Fruit fly (Drosophila melanogaster) whole organism, wandering third instar larva: Measurements from ENCODE around the gene CG14561.

Experiments used
- Abd-B ChIP-seq: fragments of >200 bp; optimal IDR thresholded peaks from 2 replicates; lab custom pipeline; 2017; ENCODE audit warnings: missing biosample characterization, missing genetic modification characterization
- CG9705 ChIP-seq: fragments of 200-800 bp; sonication (Bioruptor generic); optimal IDR thresholded peaks from 2 replicates; lab custom pipeline; 2018; ENCODE audit warnings: missing biosample characterization, mild to moderate bottlenecking, missing genetic modification characterization
- Dfd ChIP-seq: fragments of >200 bp; optimal IDR thresholded peaks from 2 replicates; lab custom pipeline; 2017; ENCODE audit warnings: missing biosample characterization, missing genetic modification characterization
- Dif ChIP-seq: fragments of 200-275, 200-300 bp; sonication (Bioruptor generic); optimal IDR thresholded peaks from 2 replicates; lab custom pipeline; 2018; ENCODE audit warnings: missing biosample characterization, missing genetic modification characterization; ENCODE audit not compliant: partially characterized antibody
- HLH106 ChIP-seq: fragments of 200-800 bp; optimal IDR thresholded peaks from 3 replicates; lab custom pipeline; 2019; ENCODE audit warnings: missing biosample characterization, mild to moderate bottlenecking, missing genetic modification characterization, moderate library complexity
- Hnf4 ChIP-seq: fragments of 200-800 bp; sonication (Bioruptor generic); optimal IDR thresholded peaks from 2 replicates; lab custom pipeline; 2016; ENCODE audit warnings: missing biosample characterization, mild to moderate bottlenecking, missing genetic modification characterization
- Hr78 ChIP-seq: fragments of >200 bp; optimal IDR thresholded peaks from 2 replicates; lab custom pipeline; 2017; ENCODE audit warnings: missing biosample characterization, missing genetic modification characterization
- Hr83 ChIP-seq: fragments of 200-300 bp; sonication (Bioruptor generic); optimal IDR thresholded peaks from 2 replicates; lab custom pipeline; 2016; ENCODE audit warnings: missing biosample characterization, mild to moderate bottlenecking, missing genetic modification characterization, moderate library complexity; ENCODE audit not compliant: poor library complexity, severe bottlenecking
- Jra ChIP-seq: sonication (Bioruptor generic); optimal IDR thresholded peaks from 2 replicates; lab custom pipeline; 2016; ENCODE audit warnings: missing biosample characterization, missing genetic modification characterization
- Mio ChIP-seq: sonication (Bioruptor generic); optimal IDR thresholded peaks from 2 replicates; lab custom pipeline; 2016; ENCODE audit warnings: missing biosample characterization, missing genetic modification characterization
- Myc ChIP-seq: fragments of >200 bp; optimal IDR thresholded peaks from 2 replicates; lab custom pipeline; 2017
- N ChIP-seq: fragments of >200 bp; optimal IDR thresholded peaks from 2 replicates; lab custom pipeline; 2018; ENCODE audit warnings: missing biosample characterization, missing external identifiers, missing genetic modification characterization
- OdsH ChIP-seq: fragments of 200-800 bp; sonication (Bioruptor generic); optimal IDR thresholded peaks from 2 replicates; lab custom pipeline; 2016; ENCODE audit warnings: missing biosample characterization, mild to moderate bottlenecking, missing genetic modification characterization
- Sp1 ChIP-seq: fragments of 200-800 bp; sonication (Bioruptor generic); optimal IDR thresholded peaks from 3 replicates; lab custom pipeline; 2019; ENCODE audit warnings: missing biosample characterization, mild to moderate bottlenecking, missing genetic modification characterization, moderate library complexity
- Vsx2 ChIP-seq: fragments of 200-300, 225-300 bp; sonication (Bioruptor generic); optimal IDR thresholded peaks from 2 replicates; lab custom pipeline; 2018; ENCODE audit warnings: missing biosample characterization, missing genetic modification characterization; ENCODE audit not compliant: partially characterized antibody
- brk ChIP-seq: fragments of 200-800 bp; sonication (Bioruptor generic); optimal IDR thresholded peaks from 2 replicates; lab custom pipeline; 2016; ENCODE audit warnings: missing biosample characterization, mild to moderate bottlenecking, missing genetic modification characterization
- dmrt93B ChIP-seq: fragments of 200-800 bp; sonication (Bioruptor generic); optimal IDR thresholded peaks from 2 replicates; lab custom pipeline; 2018; ENCODE audit warnings: missing biosample characterization, mild to moderate bottlenecking, missing genetic modification characterization
- dsf ChIP-seq: sonication (Bioruptor generic); optimal IDR thresholded peaks from 2 replicates; lab custom pipeline; 2016; ENCODE audit warnings: missing biosample characterization, missing genetic modification characterization, borderline replicate concordance
- ey ChIP-seq: fragments of 200-800 bp; sonication (Bioruptor generic); optimal IDR thresholded peaks from 2 replicates; lab custom pipeline; 2016; ENCODE audit warnings: missing biosample characterization, missing genetic modification characterization
- foxo ChIP-seq, 2 experiments: fragments of 200-800 bp; sonication (Bioruptor generic); optimal IDR thresholded peaks; 2 replicates in 1 of 2; 3 replicates in 1 of 2; lab custom pipeline; 2016 to 2017; ENCODE audit warnings: missing biosample characterization in 2 of 2, missing genetic modification characterization in 2 of 2
- fru ChIP-seq: fragments of 200-800 bp; sonication (Bioruptor generic); optimal IDR thresholded peaks from 3 replicates; lab custom pipeline; 2016; ENCODE audit warnings: missing biosample characterization, mild to moderate bottlenecking, missing genetic modification characterization
- h ChIP-seq: fragments of 200-800 bp; sonication (Bioruptor generic); optimal IDR thresholded peaks from 3 replicates; lab custom pipeline; 2016; ENCODE audit warnings: missing biosample characterization, mild to moderate bottlenecking, missing genetic modification characterization
- jim ChIP-seq: fragments of 175-275, 200-325 bp; sonication (Bioruptor generic); optimal IDR thresholded peaks from 2 replicates; lab custom pipeline; 2016; ENCODE audit warnings: missing biosample characterization, mild to moderate bottlenecking, missing genetic modification characterization
- lola ChIP-seq: fragments of >200 bp; optimal IDR thresholded peaks from 2 replicates; lab custom pipeline; 2017; ENCODE audit warnings: missing biosample characterization, missing genetic modification characterization
- pan ChIP-seq: fragments of >200 bp; optimal IDR thresholded peaks from 2 replicates; lab custom pipeline; 2017
- psq ChIP-seq: fragments of 200-800 bp; sonication (Bioruptor generic); optimal IDR thresholded peaks from 3 replicates; lab custom pipeline; 2017; ENCODE audit warnings: missing biosample characterization, mild to moderate bottlenecking, missing genetic modification characterization, moderate library complexity
- rgr ChIP-seq: fragments of 200-800 bp; sonication (Bioruptor generic); optimal IDR thresholded peaks from 3 replicates; lab custom pipeline; 2016; ENCODE audit warnings: missing biosample characterization, mild to moderate bottlenecking, missing genetic modification characterization
- sage ChIP-seq: fragments of 200-800 bp; sonication (Bioruptor generic); optimal IDR thresholded peaks from 2 replicates; lab custom pipeline; 2016; ENCODE audit warnings: missing biosample characterization, mild to moderate bottlenecking, missing genetic modification characterization
- sv ChIP-seq: fragments of 200-800 bp; sonication (Bioruptor generic); optimal IDR thresholded peaks from 3 replicates; lab custom pipeline; 2016; ENCODE audit warnings: missing biosample characterization, missing genetic modification characterization
- tai ChIP-seq: sonication (Bioruptor generic); optimal IDR thresholded peaks from 2 replicates; lab custom pipeline; 2016; ENCODE audit warnings: missing biosample characterization, missing genetic modification characterization
- usp ChIP-seq: fragments of >200 bp; optimal IDR thresholded peaks from 2 replicates; lab custom pipeline; 2017; ENCODE audit warnings: missing biosample characterization, missing genetic modification characterization
- woc ChIP-seq: sonication (Bioruptor generic); optimal IDR thresholded peaks from 2 replicates; lab custom pipeline; 2016; ENCODE audit warnings: missing biosample characterization, mild to moderate bottlenecking, missing genetic modification characterization

Gene CG14561

DNA sequence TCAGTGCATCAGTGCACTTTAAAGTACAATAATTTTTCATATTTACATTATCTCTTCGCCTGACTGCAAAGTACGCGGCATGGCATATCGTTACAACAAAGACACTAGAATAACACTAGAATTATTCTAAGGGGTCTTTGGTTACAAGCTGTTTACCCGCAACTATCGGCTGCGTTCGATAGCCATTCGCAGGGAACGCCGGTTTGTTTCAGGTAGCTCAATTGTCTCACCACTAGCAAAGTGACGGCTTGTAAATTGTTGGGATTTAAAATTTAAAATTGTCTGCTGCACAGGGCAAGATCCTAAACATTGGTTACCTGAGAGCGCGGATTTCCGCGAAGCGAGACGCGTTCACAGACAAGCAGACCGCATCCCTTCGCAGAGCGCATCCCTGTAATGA is at the start of gene CG14561:
Gene CG14561 (plus strand): TSS at position 214 of the 400 bp plus-strand sequence.
- TF ChIP-seq woc (GFP tag; lab: Kevin White, UChicago) (peak; percentile 32), Vsx2 (GFP tag; lab: Kevin White, UChicago) (no peak), Jra (GFP tag; lab: Kevin White, UChicago) (peak; percentile 18), sv (peak; percentile 25), Mio (GFP tag; lab: Kevin White, UChicago) (no peak), Hr83 (peak; percentile 58), sage (no peak), h (GFP tag; lab: Kevin White, UChicago) (peak; percentile 4), fru (peak; percentile 15)

DNA sequence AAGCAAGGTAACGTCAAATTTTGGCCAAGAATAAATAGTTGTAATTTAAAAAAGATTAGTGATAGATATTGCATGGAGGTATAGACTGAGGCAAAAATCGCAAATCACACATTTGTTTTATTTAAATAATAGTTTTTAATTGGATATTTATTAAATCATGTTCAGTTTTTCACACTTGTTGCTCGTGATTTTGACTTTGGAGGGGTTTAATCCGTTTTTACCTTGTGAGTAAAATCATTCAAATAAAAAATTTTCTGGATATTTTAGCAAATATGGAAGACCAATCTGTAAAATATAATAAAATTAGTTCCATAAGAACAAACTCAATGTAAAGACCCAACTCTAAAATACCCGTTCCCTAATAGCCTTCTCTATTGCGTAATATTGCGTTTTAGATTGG is 37.5 kb upstream of the CG14561 start, which contains the start of gene CG7140:
Gene CG7140 (minus strand): TSS at position 101 of the 400 bp plus-strand sequence.
- TF ChIP-seq Jra (GFP tag; lab: Kevin White, UChicago) (no peak), Hnf4 (GFP tag; lab: Kevin White, UChicago) (no peak), woc (GFP tag; lab: Kevin White, UChicago) (no peak), brk (GFP tag; lab: Kevin White, UChicago) (no peak), jim (GFP tag; lab: Kevin White, UChicago) (no peak), tai (GFP tag; lab: Kevin White, UChicago) (no peak), fru (no peak), sv (no peak), Dif (GFP tag; lab: Kevin White, UChicago) (no peak), Myc (lab: Kevin White, UChicago) (no peak), Mio (GFP tag; lab: Kevin White, UChicago) (no peak), h (GFP tag; lab: Kevin White, UChicago) (no peak), N (GFP tag; lab: Kevin White, UChicago) (no peak), dsf (GFP tag; lab: Kevin White, UChicago) (no peak), pan (no peak), psq (no peak), foxo (GFP tag; optimal IDR thresholded peaks at IDR 0.05; lab: Kevin White, UChicago) (no peak), dmrt93B (GFP tag; lab: Kevin White, UChicago) (no peak), CG9705 (GFP tag; lab: Kevin White, UChicago) (no peak), Hr83 (no peak)

DNA sequence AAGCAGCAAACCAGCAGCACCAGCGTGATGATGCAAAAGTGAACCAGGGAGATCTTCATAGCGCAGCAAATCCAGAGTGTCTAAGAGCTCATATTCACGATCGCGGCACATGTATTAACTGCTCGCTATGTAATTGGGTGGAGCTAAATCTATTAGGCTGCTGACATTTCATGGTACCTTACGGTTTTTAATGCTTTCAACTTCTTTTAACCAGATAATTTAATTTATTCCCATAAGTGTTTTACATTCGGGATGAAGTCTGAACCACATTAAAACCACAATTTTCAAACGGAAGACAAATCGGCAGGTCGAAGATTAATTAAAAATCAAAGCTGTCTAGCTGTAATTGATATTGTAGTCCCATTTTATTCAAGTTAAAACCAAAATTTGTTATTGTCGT is 36.0 kb upstream of the CG14561 start, which contains the start of gene CG43392:
Gene CG43392 (minus strand): TSS at position 101 of the 400 bp plus-strand sequence.
- TF ChIP-seq Mio (GFP tag; lab: Kevin White, UChicago) (no peak), dmrt93B (GFP tag; lab: Kevin White, UChicago) (no peak), ey (GFP tag; lab: Kevin White, UChicago) (no peak), OdsH (GFP tag; lab: Kevin White, UChicago) (no peak), Abd-B (GFP tag; lab: Kevin White, UChicago) (no peak), CG9705 (GFP tag; lab: Kevin White, UChicago) (no peak), jim (GFP tag; lab: Kevin White, UChicago) (no peak), tai (GFP tag; lab: Kevin White, UChicago) (no peak), rgr (GFP tag; lab: Kevin White, UChicago) (no peak), Hr78 (no peak), N (GFP tag; lab: Kevin White, UChicago) (no peak), Dfd (GFP tag; lab: Kevin White, UChicago) (no peak), lola (GFP tag; lab: Kevin White, UChicago) (no peak), fru (no peak), sv (no peak)

DNA sequence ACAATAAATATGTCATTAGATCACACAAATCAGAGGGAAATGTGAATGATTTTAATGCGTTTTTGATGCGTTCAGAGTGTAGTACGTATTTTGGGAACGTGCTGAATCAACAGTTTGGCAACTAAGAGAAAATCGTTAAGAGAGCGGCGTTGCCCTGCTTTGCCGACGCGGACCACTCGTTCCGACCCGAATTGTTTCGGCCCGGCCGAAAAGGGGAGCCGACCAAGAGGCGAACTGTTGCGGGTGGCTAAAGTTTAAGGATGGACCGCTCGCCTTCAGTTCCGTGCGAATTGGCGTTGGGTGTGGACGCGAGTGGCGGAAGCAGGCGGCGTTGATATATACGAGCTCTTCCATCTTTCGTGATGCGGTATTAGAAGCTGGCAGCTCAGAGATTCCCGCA is 31.0 kb upstream of the CG14561 start, which contains the start of gene Oct-TyrR:
Gene Oct-TyrR (plus strand): TSS at position 287 of the 400 bp plus-strand sequence.
- no peak for TF ChIP-seq ey (GFP tag; lab: Kevin White, UChicago)
- TF ChIP-seq, all 38 proteins: peak for 0

DNA sequence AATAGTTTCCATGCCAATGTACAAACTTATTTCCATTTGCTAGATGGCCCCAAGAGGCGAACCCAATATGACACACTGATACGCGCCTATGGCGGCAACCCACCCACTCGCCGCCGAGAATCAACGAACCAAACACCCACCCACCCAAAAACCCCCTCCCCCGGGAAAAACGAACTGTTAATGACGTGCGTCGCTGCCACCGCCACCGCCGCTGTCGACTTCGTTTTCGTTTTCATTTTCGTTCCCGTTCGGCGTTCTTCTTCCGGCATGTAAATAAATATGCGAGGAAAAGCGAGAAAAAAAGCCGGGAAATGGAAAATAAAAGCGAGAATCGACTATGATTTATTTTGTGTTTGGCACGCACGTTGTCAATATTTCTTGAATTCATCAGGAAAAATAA is 14.6 kb upstream of the CG14561 start:
- TF ChIP-seq HLH106 (tag; lab: Kevin White, UChicago): no peak

DNA sequence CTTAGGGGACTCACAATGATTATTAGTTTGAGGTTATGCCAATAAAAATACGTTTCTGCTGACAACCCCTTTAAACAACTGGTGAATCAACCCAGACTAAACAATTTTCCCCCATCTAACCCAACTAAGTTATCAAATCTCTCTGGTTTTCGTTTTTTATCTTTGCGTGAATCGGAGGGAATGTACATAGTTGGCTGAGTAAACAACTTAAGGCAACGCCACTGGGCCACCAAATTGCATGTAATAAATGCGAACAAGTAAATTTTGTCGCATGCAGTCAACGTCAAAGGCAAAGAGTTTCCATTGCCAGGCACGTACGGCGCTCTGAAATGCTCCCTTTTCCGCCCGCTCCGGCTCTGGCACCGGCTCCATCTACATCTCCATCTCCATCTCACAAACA is 12.4 kb upstream of the CG14561 start:
- TF ChIP-seq Jra (GFP tag; lab: Kevin White, UChicago): no peak
- no peak for TF ChIP-seq Mio (GFP tag; lab: Kevin White, UChicago)
- no peak for TF ChIP-seq usp (GFP tag; lab: Kevin White, UChicago)
- TF ChIP-seq lola (GFP tag; lab: Kevin White, UChicago): no peak
- no peak for TF ChIP-seq Hnf4 (GFP tag; lab: Kevin White, UChicago)
- no peak for TF ChIP-seq Sp1
- TF ChIP-seq Hr83: no peak
- TF ChIP-seq pan: no peak
- TF ChIP-seq Vsx2 (GFP tag; lab: Kevin White, UChicago): no peak
- TF ChIP-seq h (GFP tag; lab: Kevin White, UChicago): no peak
- no peak for TF ChIP-seq dmrt93B (GFP tag; lab: Kevin White, UChicago)
- TF ChIP-seq woc (GFP tag; lab: Kevin White, UChicago): no peak
- TF ChIP-seq Abd-B (GFP tag; lab: Kevin White, UChicago): no peak
- TF ChIP-seq tai (GFP tag; lab: Kevin White, UChicago): no peak
- TF ChIP-seq rgr (GFP tag; lab: Kevin White, UChicago): no peak
- no peak for TF ChIP-seq fru
- TF ChIP-seq jim (GFP tag; lab: Kevin White, UChicago): no peak
- no peak for TF ChIP-seq dsf (GFP tag; lab: Kevin White, UChicago)
